Worm (Caenorhabditis elegans) whole organism, L1 larva: ENCODE data around the gene EGAP2.1.

ENCODE experiments used
- C04F5.9 ChIP-seq: sonication (generic microtip); optimal IDR thresholded peaks from 2 replicates; lab custom pipeline; 2016; ENCODE audit warnings: missing genetic modification characterization, missing compliant biosample characterization
- C34B4.2 ChIP-seq: sonication (generic microtip); optimal IDR thresholded peaks from 2 replicates; lab custom pipeline; 2017; ENCODE audit warnings: mild to moderate bottlenecking, missing genetic modification characterization, missing compliant biosample characterization
- F16B12.6 ChIP-seq: fragments of 150-350 bp; optimal IDR thresholded peaks from 2 replicates; lab custom pipeline; 2014; ENCODE audit warnings: missing biosample characterization, missing genetic modification characterization
- Y116A8C.19 ChIP-seq: sonication (generic microtip); optimal IDR thresholded peaks from 2 replicates; lab custom pipeline; 2016; ENCODE audit warnings: missing compliant biosample characterization, missing genetic modification characterization, borderline replicate concordance
- aly-2 ChIP-seq: fragments of 150-350 bp; optimal IDR thresholded peaks from 2 replicates; lab custom pipeline; 2014; ENCODE audit warnings: missing biosample characterization, missing genetic modification characterization
- blmp-1 ChIP-seq: fragments of 150-350 bp; optimal IDR thresholded peaks from 2 replicates; lab custom pipeline; 2014; ENCODE audit warnings: missing biosample characterization, missing genetic modification characterization
- ceh-63 ChIP-seq: fragments of 200-800 bp; sonication (Bioruptor generic); optimal IDR thresholded peaks from 2 replicates; lab custom pipeline; 2018; ENCODE audit warnings: mild to moderate bottlenecking, missing genetic modification characterization, missing compliant biosample characterization
- ceh-88 ChIP-seq: fragments of 200-800 bp; sonication (Bioruptor generic); IDR thresholded peaks from 2 replicates; pipeline ENCODE4 v1.3.6; 2022; ENCODE audit warnings: missing genetic modification characterization, missing compliant biosample characterization
- ceh-90 ChIP-seq: sonication (generic microtip); optimal IDR thresholded peaks from 2 replicates; lab custom pipeline; 2016; ENCODE audit warnings: missing genetic modification characterization, missing compliant biosample characterization
- ces-1 ChIP-seq: fragments of 150-350 bp; optimal IDR thresholded peaks from 2 replicates; lab custom pipeline; 2014; ENCODE audit warnings: missing biosample characterization, missing genetic modification reagents, missing genetic modification characterization
- dpl-1 ChIP-seq, 3 experiments: fragments of 150-350 bp in 2 of 3; sonication (generic microtip) in 1 of 3; optimal IDR thresholded peaks; 2 replicates each; lab custom pipeline; 2014 to 2017; ENCODE audit warnings: missing biosample characterization in 3 of 3, missing genetic modification characterization in 3 of 3, missing genetic modification reagents in 3 of 3
- dsc-1 ChIP-seq: sonication (generic microtip); optimal IDR thresholded peaks from 2 replicates; lab custom pipeline; 2016; ENCODE audit warnings: mild to moderate bottlenecking, missing genetic modification characterization, missing compliant biosample characterization
- efl-1 ChIP-seq, 4 experiments: fragments of 150-350 bp; optimal IDR thresholded peaks in 3 of 4; peaks in 1 of 4; 1 replicate in 1 of 4; 2 replicates in 3 of 4; lab custom pipeline; 2014; ENCODE audit warnings: missing biosample characterization in 2 of 4, missing genetic modification characterization in 2 of 4, missing genetic modification reagents in 2 of 4
- efl-3 ChIP-seq: fragments of 200-800 bp; sonication (Bioruptor generic); optimal IDR thresholded peaks from 2 replicates; lab custom pipeline; 2018; ENCODE audit warnings: mild to moderate bottlenecking, missing genetic modification characterization, missing compliant biosample characterization
- egl-13 ChIP-seq: sonication (generic microtip); optimal IDR thresholded peaks from 2 replicates; lab custom pipeline; 2016; ENCODE audit warnings: missing genotype, missing genetic modification reagents, missing genetic modification characterization, missing compliant biosample characterization
- egl-27 ChIP-seq, 2 experiments: fragments of 150-350 bp in 1 of 2; sonication (generic microtip); optimal IDR thresholded peaks; 3 replicates each; lab custom pipeline; 2017 to 2018; ENCODE audit warnings: missing biosample characterization in 2 of 2, missing genetic modification characterization in 2 of 2, missing genetic modification reagents in 2 of 2
- elt-2 ChIP-seq: sonication (generic microtip); optimal IDR thresholded peaks from 2 replicates; lab custom pipeline; 2016; ENCODE audit warnings: missing genetic modification characterization, mild to moderate bottlenecking, inconsistent platforms, missing compliant biosample characterization, missing genetic modification reagents
- elt-3 ChIP-seq, 6 experiments: fragments of 150-350 bp in 1 of 6; sonication (generic microtip); optimal IDR thresholded peaks; 2 replicates each; lab custom pipeline; 2017 to 2018; ENCODE audit warnings: missing biosample characterization in 6 of 6, missing genetic modification characterization in 6 of 6, inconsistent platforms in 1 of 6
- fkh-8 ChIP-seq: sonication (generic microtip); optimal IDR thresholded peaks from 2 replicates; lab custom pipeline; 2016; ENCODE audit warnings: mild to moderate bottlenecking, missing genetic modification characterization, missing compliant biosample characterization
- hpl-2 ChIP-seq: fragments of 150-350 bp; optimal IDR thresholded peaks from 2 replicates; lab custom pipeline; 2014; ENCODE audit warnings: missing biosample characterization, missing genetic modification reagents, missing genetic modification characterization
- isw-1 ChIP-seq: fragments of 200-800 bp; sonication (Bioruptor generic); IDR thresholded peaks from 2 replicates; pipeline ENCODE4 v1.3.6; 2022; ENCODE audit warnings: missing genetic modification characterization, missing compliant biosample characterization
- jun-1 ChIP-seq: fragments of 150-350 bp; optimal IDR thresholded peaks from 2 replicates; lab custom pipeline; 2014; ENCODE audit warnings: missing biosample characterization, missing genetic modification reagents, missing genetic modification characterization
- lin-13 ChIP-seq: fragments of 150-350 bp; optimal IDR thresholded peaks from 2 replicates; lab custom pipeline; 2014; ENCODE audit warnings: missing biosample characterization, missing genetic modification reagents, missing genetic modification characterization
- lin-14 ChIP-seq: fragments of 200-800 bp; sonication (Bioruptor generic); optimal IDR thresholded peaks from 2 replicates; lab custom pipeline; 2018; ENCODE audit warnings: mild to moderate bottlenecking, missing genetic modification characterization, moderate library complexity, missing compliant biosample characterization
- lin-15B ChIP-seq: fragments of 150-350 bp; sonication (generic microtip); optimal IDR thresholded peaks from 3 replicates; lab custom pipeline; 2014; ENCODE audit warnings: missing biosample characterization, missing genetic modification characterization
- lsy-2 ChIP-seq, 2 experiments: fragments of 150-350 bp; optimal IDR thresholded peaks; 2 replicates each; lab custom pipeline; 2014; ENCODE audit warnings: missing biosample characterization in 2 of 2, missing genetic modification characterization in 2 of 2
- mab-9 ChIP-seq: fragments of 200-800 bp; sonication (Bioruptor generic); IDR thresholded peaks from 2 replicates; pipeline ENCODE4 v1.3.6; 2022; ENCODE audit warnings: missing genetic modification reagents, missing genetic modification characterization, missing compliant biosample characterization
- mdl-1 ChIP-seq, 2 experiments: fragments of 150-350 bp; optimal IDR thresholded peaks; 2 replicates each; lab custom pipeline; 2014 to 2017; ENCODE audit warnings: missing biosample characterization in 2 of 2, missing genetic modification characterization in 2 of 2, inconsistent platforms in 1 of 2
- mef-2 ChIP-seq: fragments of 150-350 bp; optimal IDR thresholded peaks from 2 replicates; lab custom pipeline; 2014; ENCODE audit warnings: missing biosample characterization, missing genetic modification characterization
- mep-1 ChIP-seq: fragments of 150-350 bp; optimal IDR thresholded peaks from 2 replicates; lab custom pipeline; 2014; ENCODE audit warnings: missing biosample characterization, missing genetic modification characterization
- nhr-11 ChIP-seq: fragments of 150-350 bp; optimal IDR thresholded peaks from 2 replicates; lab custom pipeline; 2014; ENCODE audit warnings: missing biosample characterization, missing genetic modification characterization
- nhr-19 ChIP-seq: fragments of 200-800 bp; sonication (Bioruptor generic); conservative IDR thresholded peaks from 2 replicates; pipeline ENCODE4 v1.3.6; 2022; ENCODE audit warnings: missing genetic modification characterization, missing compliant biosample characterization
- nhr-20 ChIP-seq: sonication (generic microtip); optimal IDR thresholded peaks from 2 replicates; lab custom pipeline; 2016; ENCODE audit warnings: mild to moderate bottlenecking, missing genetic modification characterization, missing compliant biosample characterization
- nhr-237 ChIP-seq: fragments of 150-350 bp; optimal IDR thresholded peaks from 2 replicates; lab custom pipeline; 2014; ENCODE audit warnings: missing biosample characterization, missing genetic modification characterization
- nhr-76 ChIP-seq: sonication (generic microtip); optimal IDR thresholded peaks from 2 replicates; lab custom pipeline; 2017; ENCODE audit warnings: missing biosample characterization, missing genetic modification characterization
- nhr-77 ChIP-seq: fragments of 150-350 bp; optimal IDR thresholded peaks from 2 replicates; lab custom pipeline; 2014; ENCODE audit warnings: missing biosample characterization, missing genetic modification characterization
- nhr-85 ChIP-seq: sonication (generic microtip); peaks from one replicate; lab custom pipeline; 2016; ENCODE audit warnings: missing genetic modification characterization, inconsistent platforms, missing compliant biosample characterization
- pax-3 ChIP-seq: fragments of 200-800 bp; sonication (Bioruptor generic); optimal IDR thresholded peaks from 2 replicates; lab custom pipeline; 2018; ENCODE audit warnings: mild to moderate bottlenecking, missing genetic modification characterization, moderate library complexity, missing compliant biosample characterization
- rnt-1 ChIP-seq: sonication (generic microtip); optimal IDR thresholded peaks from 2 replicates; lab custom pipeline; 2016; ENCODE audit warnings: mild to moderate bottlenecking, missing genetic modification characterization, moderate library complexity, missing compliant biosample characterization
- snpc-4 ChIP-seq: fragments of 150-350 bp; optimal IDR thresholded peaks from 2 replicates; lab custom pipeline; 2014; ENCODE audit warnings: missing biosample characterization, missing genetic modification characterization
- tlp-1 ChIP-seq: fragments of 150-350 bp; optimal IDR thresholded peaks from 2 replicates; lab custom pipeline; 2014; ENCODE audit warnings: missing biosample characterization, missing genetic modification characterization
- unc-30 ChIP-seq: sonication (generic microtip); optimal IDR thresholded peaks from 2 replicates; lab custom pipeline; 2017; ENCODE audit warnings: missing biosample characterization, missing genetic modification characterization
- unc-62 ChIP-seq: fragments of 150-350 bp; optimal IDR thresholded peaks from 2 replicates; lab custom pipeline; 2014; ENCODE audit warnings: missing biosample characterization, missing genetic modification reagents, missing genetic modification characterization
- unc-98 ChIP-seq: fragments of 200-800 bp; sonication (Bioruptor generic); IDR thresholded peaks from 2 replicates; pipeline ENCODE4 v1.3.6; 2022; ENCODE audit warnings: missing genetic modification characterization, missing compliant biosample characterization
- zip-4 ChIP-seq: fragments of 200-800 bp; sonication (Bioruptor generic); optimal IDR thresholded peaks from 2 replicates; lab custom pipeline; 2018; ENCODE audit warnings: mild to moderate bottlenecking, missing genetic modification characterization, moderate library complexity, missing compliant biosample characterization

The EGAP2.1 gene

ce11 chrII:5281137-5281536, 49.9 kb downstream of the EGAP2.1 start (continued):
- TF ChIP-seq ceh-90 (tag; lab: Kevin White, UChicago) (no peak), nhr-11 (tag; lab: Kevin White, UChicago) (no peak), tlp-1 (no peak), lin-15B (tag; lab: Kevin White, UChicago) (no peak), ces-1 (GFP tag; lab: Kevin White, UChicago) (no peak), efl-3 (GFP tag; lab: Kevin White, UChicago) (no peak), egl-13 (tag; lab: Kevin White, UChicago) (no peak), ceh-63 (no peak), blmp-1 (tag; lab: Kevin White, UChicago) (no peak), pax-3 (tag; lab: Kevin White, UChicago) (no peak), snpc-4 (no peak), F16B12.6 (tag; lab: Kevin White, UChicago) (no peak), lsy-2 (tag; optimal IDR thresholded peaks at IDR 0.05; lab: Kevin White, UChicago) (no peak), C04F5.9 (tag; lab: Kevin White, UChicago) (no peak), ceh-88 (GFP tag; lab: Robert Waterston, UW) (no peak), egl-27 (tag; optimal IDR thresholded peaks at IDR 0.05; lab: Kevin White, UChicago) (no peak), fkh-8 (tag; lab: Kevin White, UChicago) (no peak), isw-1 (GFP tag; lab: Robert Waterston, UW) (no peak), mdl-1 (tag; optimal IDR thresholded peaks at IDR 0.05; lab: Kevin White, UChicago) (no peak), unc-30 (tag; lab: Kevin White, UChicago) (no peak), C34B4.2 (tag; lab: Kevin White, UChicago) (no peak), elt-3 (tag; optimal IDR thresholded peaks at IDR 0.05; lab: Kevin White, UChicago) (peak in 1 of 6 experiments; percentile 15), rnt-1 (no peak), nhr-20 (tag; lab: Kevin White, UChicago) (peak; percentile 7), dsc-1 (no peak), nhr-237 (tag; lab: Kevin White, UChicago) (no peak), dpl-1 (GFP tag; optimal IDR thresholded peaks at IDR 0.05; lab: Kevin White, UChicago) (no peak), elt-2 (peak; percentile 56), nhr-76 (no peak), mef-2 (tag; lab: Kevin White, UChicago) (no peak), nhr-77 (tag; lab: Kevin White, UChicago) (no peak), zip-4 (GFP tag; lab: Kevin White, UChicago) (no peak), nhr-85 (tag; lab: Kevin White, UChicago) (peak; percentile 64), nhr-19 (GFP tag; lab: Robert Waterston, UW) (no peak), unc-62 (GFP tag; lab: Kevin White, UChicago) (no peak), mep-1 (tag; lab: Kevin White, UChicago) (no peak), hpl-2 (no peak), Y116A8C.19 (tag; lab: Kevin White, UChicago) (no peak), unc-98 (GFP tag; lab: Robert Waterston, UW) (no peak), jun-1 (tag; lab: Kevin White, UChicago) (peak; percentile 1), efl-1 (optimal IDR thresholded peaks at IDR 0.05; lab: Kevin White, UChicago) (no peak), efl-1 (GFP tag; optimal IDR thresholded peaks at IDR 0.05 in 1 of 2; lab: Kevin White, UChicago) (peak in 1 of 2 experiments; percentile 89), lin-13 (GFP tag; lab: Kevin White, UChicago) (no peak), aly-2 (tag; lab: Kevin White, UChicago) (no peak), lin-14 (peak; percentile 10), mab-9 (no peak)
- TF ChIP-seq, all 84 proteins: peak for 10
